Fruit fly (Drosophila melanogaster): ENCODE results near the gene Qtzl.

dm6 chr2L:11987945-11988344 is 7.6 kb upstream of the Qtzl start, which contains the start of the genes CG6686 and CG34163:
- TF ChIP-seq CG4730 (GFP tag; IDR thresholded peaks at IDR 0.05) = no peak
- TF ChIP-seq YL-1 (GFP tag; optimal IDR thresholded peaks at IDR 0.05) = peak; percentile 94
- no peak for TF ChIP-seq dimm (GFP tag; IDR thresholded peaks at IDR 0.05)

All from whole organism, embryonic.